Fruit fly (Drosophila melanogaster) whole organism, embryonic: ENCODE data around the gene CG42540.
A peak's percentile ranks its signal among the peaks of the same experiment; 100 is the strongest.

Experiments
- ATbp ChIP-seq: fragments of 200-800 bp; sonication (Bioruptor generic); optimal IDR thresholded peaks from 2 replicates; lab custom pipeline; 2017; ENCODE audit warnings: missing biosample characterization, mild to moderate bottlenecking, missing genetic modification characterization, missing genetic modification reagents
- Blimp-1 ChIP-seq: fragments of 200-800 bp; sonication (Bioruptor generic); optimal IDR thresholded peaks from 3 replicates; lab custom pipeline; 2018; ENCODE audit warnings: missing biosample characterization, missing genetic modification characterization, mild to moderate bottlenecking, moderate library complexity, missing genetic modification reagents
- BtbVII ChIP-seq: fragments of 200-800 bp; sonication (Bioruptor generic); optimal IDR thresholded peaks from 3 replicates; lab custom pipeline; 2017; ENCODE audit warnings: missing biosample characterization, mild to moderate bottlenecking, missing genetic modification characterization
- CG10147 ChIP-seq: fragments of 200-800 bp; sonication (Bioruptor generic); optimal IDR thresholded peaks from 2 replicates; lab custom pipeline; 2019; ENCODE audit warnings: missing biosample characterization, mild to moderate bottlenecking, missing genetic modification characterization, moderate library complexity
- CG1024 ChIP-seq: fragments of 200-800 bp; sonication (Bioruptor generic); IDR thresholded peaks from 2 replicates; pipeline ENCODE4 v1.3.6; 2022; ENCODE audit warnings: missing biosample characterization, missing genetic modification characterization
- CG10321 ChIP-seq: fragments of 200-800 bp; sonication (Bioruptor generic); IDR thresholded peaks from 2 replicates; pipeline ENCODE4 v1.3.6; 2022; ENCODE audit warnings: missing biosample characterization, missing genetic modification characterization
- CG10654 ChIP-seq: fragments of 200-800 bp; sonication (Bioruptor generic); optimal IDR thresholded peaks from 2 replicates; lab custom pipeline; 2016; ENCODE audit warnings: missing biosample characterization, missing genetic modification characterization
- CG10959 ChIP-seq: fragments of 200-800 bp; sonication (Bioruptor generic); IDR thresholded peaks from 2 replicates; pipeline ENCODE4 v1.3.6; 2022; ENCODE audit warnings: missing biosample characterization, missing genetic modification characterization
- CG11504 ChIP-seq: fragments of 200-800 bp; sonication (Bioruptor generic); optimal IDR thresholded peaks from 3 replicates; lab custom pipeline; 2019; ENCODE audit warnings: missing biosample characterization, mild to moderate bottlenecking, missing genetic modification characterization, moderate library complexity
- CG13775 ChIP-seq: fragments of 200-800 bp; sonication (Bioruptor generic); optimal IDR thresholded peaks from 3 replicates; lab custom pipeline; 2017; ENCODE audit warnings: missing biosample characterization, mild to moderate bottlenecking, missing genetic modification characterization
- CG17359 ChIP-seq: fragments of 200-800 bp; sonication (Bioruptor generic); optimal IDR thresholded peaks from 3 replicates; lab custom pipeline; 2018; ENCODE audit warnings: missing biosample characterization, mild to moderate bottlenecking, missing genetic modification characterization, moderate library complexity
- CG18262 ChIP-seq: fragments of 200-800 bp; optimal IDR thresholded peaks from 3 replicates; lab custom pipeline; 2019; ENCODE audit warnings: missing biosample characterization, mild to moderate bottlenecking, missing genetic modification characterization, moderate library complexity
- CG2202 ChIP-seq: fragments of 200-800 bp; sonication (Bioruptor generic); optimal IDR thresholded peaks from 2 replicates; lab custom pipeline; 2018; ENCODE audit warnings: missing biosample characterization, mild to moderate bottlenecking, missing genetic modification characterization
- CG30403 ChIP-seq: fragments of 200-800 bp; sonication (Bioruptor generic); optimal IDR thresholded peaks from 3 replicates; lab custom pipeline; 2016; ENCODE audit warnings: missing biosample characterization, missing genetic modification characterization
- CG33213 ChIP-seq: fragments of 200-800 bp; sonication (Bioruptor generic); optimal IDR thresholded peaks from 3 replicates; lab custom pipeline; 2016; ENCODE audit warnings: missing biosample characterization, missing genetic modification characterization
- CG3726 ChIP-seq: fragments of 200-800 bp; sonication (Bioruptor generic); IDR thresholded peaks from 3 replicates; pipeline ENCODE4, ENCODE4 v1.3.6; 2022; ENCODE audit warnings: missing biosample characterization, missing genetic modification characterization
- CG4707 ChIP-seq: fragments of 200-800 bp; sonication (Bioruptor generic); optimal IDR thresholded peaks from 2 replicates; lab custom pipeline; 2018; ENCODE audit warnings: missing biosample characterization, mild to moderate bottlenecking, missing genetic modification characterization, moderate library complexity
- CG4820 ChIP-seq: fragments of 200-800 bp; sonication (Bioruptor generic); optimal IDR thresholded peaks from 3 replicates; lab custom pipeline; 2016; ENCODE audit warnings: missing biosample characterization, missing genetic modification characterization
- ERR ChIP-seq: fragments of 200-800 bp; sonication (Bioruptor generic); optimal IDR thresholded peaks from 2 replicates; lab custom pipeline; 2016; ENCODE audit warnings: missing biosample characterization, missing genetic modification characterization
- Eip74EF ChIP-seq, 2 experiments: fragments of 200-800 bp in 1 of 2; fragments of >200 bp in 1 of 2; sonication (Bioruptor generic) in 1 of 2; optimal IDR thresholded peaks; 2 replicates each; lab custom pipeline; 2017 to 2019; ENCODE audit warnings: missing biosample characterization in 2 of 2, missing genetic modification characterization in 2 of 2, mild to moderate bottlenecking in 1 of 2, moderate library complexity in 1 of 2
- Fer2 ChIP-seq: fragments of 200-800 bp; sonication (Bioruptor generic); optimal IDR thresholded peaks from 2 replicates; lab custom pipeline; 2018; ENCODE audit warnings: missing biosample characterization, mild to moderate bottlenecking, missing genetic modification characterization, moderate library complexity
- Hr3 ChIP-seq: fragments of 200-800 bp; sonication (Bioruptor generic); optimal IDR thresholded peaks from 3 replicates; lab custom pipeline; 2016; ENCODE audit warnings: missing biosample characterization, missing genetic modification characterization
- MBD-R2 ChIP-seq: fragments of 200-800 bp; sonication (Bioruptor generic); IDR thresholded peaks from 2 replicates; pipeline ENCODE4 v1.3.6; 2022; ENCODE audit warnings: missing biosample characterization, missing genetic modification characterization
- NC2α ChIP-seq: fragments of 200-800 bp; sonication (Bioruptor generic); optimal IDR thresholded peaks from 2 replicates; lab custom pipeline; 2016; ENCODE audit warnings: missing biosample characterization, missing genetic modification characterization
- Oaz ChIP-seq: fragments of 200-800 bp; sonication (Bioruptor generic); IDR thresholded peaks from 2 replicates; pipeline ENCODE4 v1.3.6; 2022; ENCODE audit warnings: missing biosample characterization, missing genetic modification characterization
- Pdp1 ChIP-seq, 2 experiments: fragments of 200-800 bp; sonication (Bioruptor generic); optimal IDR thresholded peaks; 3 replicates each; lab custom pipeline; 2016; ENCODE audit warnings: missing biosample characterization in 2 of 2, missing genetic modification characterization in 2 of 2, mild to moderate bottlenecking in 1 of 2, moderate library complexity in 1 of 2
- Ssrp ChIP-seq: fragments of 200-800 bp; sonication (Bioruptor generic); optimal IDR thresholded peaks from 2 replicates; lab custom pipeline; 2018; ENCODE audit warnings: missing biosample characterization, mild to moderate bottlenecking, missing genetic modification characterization, moderate library complexity
- Xrp1 ChIP-seq: fragments of 200-800 bp; sonication (Bioruptor generic); IDR thresholded peaks from 2 replicates; pipeline ENCODE4 v1.3.6; 2022; ENCODE audit warnings: missing biosample characterization, missing genetic modification characterization
- ab ChIP-seq: fragments of 200-800 bp; sonication (Bioruptor generic); optimal IDR thresholded peaks from 2 replicates; lab custom pipeline; 2016; ENCODE audit warnings: missing biosample characterization, missing genetic modification characterization
- ara ChIP-seq: fragments of 200-800 bp; sonication (Bioruptor generic); IDR thresholded peaks from 2 replicates; pipeline ENCODE4 v1.3.6; 2022; ENCODE audit warnings: missing biosample characterization, missing genetic modification characterization
- ase ChIP-seq: fragments of 200-800 bp; sonication (Bioruptor generic); IDR thresholded peaks from 3 replicates; pipeline ENCODE4 v1.3.6; 2022; ENCODE audit warnings: missing biosample characterization, missing genetic modification characterization
- bcd ChIP-seq: fragments of 200-800 bp; sonication (Bioruptor generic); optimal IDR thresholded peaks from 2 replicates; lab custom pipeline; 2017; ENCODE audit warnings: missing biosample characterization, mild to moderate bottlenecking, missing genetic modification characterization
- cato ChIP-seq: fragments of 200-800 bp; sonication (Bioruptor generic); optimal IDR thresholded peaks from 2 replicates; lab custom pipeline; 2016; ENCODE audit warnings: missing biosample characterization, missing genetic modification characterization, borderline replicate concordance
- esg ChIP-seq: fragments of 200-800 bp; sonication (Bioruptor generic); conservative IDR thresholded peaks from 2 replicates; pipeline ENCODE4 v1.3.6; 2022; ENCODE audit warnings: missing biosample characterization, missing genetic modification characterization
- fd96Cb ChIP-seq: fragments of 200-800 bp; sonication (Bioruptor generic); optimal IDR thresholded peaks from 2 replicates; lab custom pipeline; 2018; ENCODE audit warnings: missing biosample characterization, mild to moderate bottlenecking, missing genetic modification characterization, moderate library complexity
- gce ChIP-seq: fragments of 200-800 bp; sonication (Bioruptor generic); IDR thresholded peaks from 3 replicates; pipeline ENCODE4 v1.3.6; 2022; ENCODE audit warnings: missing biosample characterization, missing genetic modification characterization
- grau ChIP-seq: fragments of 200-800 bp; optimal IDR thresholded peaks from 3 replicates; lab custom pipeline; 2019; ENCODE audit warnings: missing biosample characterization, mild to moderate bottlenecking, missing genetic modification characterization, moderate library complexity
- jigr1 ChIP-seq: fragments of 200-800 bp; sonication (Bioruptor generic); IDR thresholded peaks from 3 replicates; pipeline ENCODE4 v1.3.6; 2022; ENCODE audit warnings: missing biosample characterization, missing genetic modification characterization
- kni ChIP-seq: fragments of 200-800 bp; sonication (Bioruptor generic); optimal IDR thresholded peaks from 3 replicates; lab custom pipeline; 2017; ENCODE audit warnings: mild to moderate bottlenecking, missing biosample characterization, missing genetic modification reagents, missing genetic modification characterization
- lbe ChIP-seq: fragments of 200-800 bp; sonication (Bioruptor generic); optimal IDR thresholded peaks from 2 replicates; lab custom pipeline; 2016; ENCODE audit warnings: missing biosample characterization, mild to moderate bottlenecking, missing genetic modification characterization
- mld ChIP-seq: fragments of 200-800 bp; sonication (Bioruptor generic); IDR thresholded peaks from 3 replicates; pipeline ENCODE4 v1.3.6; 2022; ENCODE audit warnings: missing biosample characterization, missing genetic modification characterization; ENCODE audit not compliant: partially characterized antibody
- p53 ChIP-seq: fragments of 200-800 bp; sonication (Bioruptor generic); optimal IDR thresholded peaks from 2 replicates; lab custom pipeline; 2016; ENCODE audit warnings: missing biosample characterization, missing genetic modification characterization
- peb ChIP-seq: fragments of 200-800 bp; sonication (Bioruptor generic); IDR thresholded peaks from 2 replicates; pipeline ENCODE4 v1.3.6; 2022; ENCODE audit warnings: missing biosample characterization, missing genetic modification characterization
- pnt ChIP-seq: fragments of 200-800 bp; sonication (Bioruptor generic); optimal IDR thresholded peaks from 3 replicates; lab custom pipeline; 2016; ENCODE audit warnings: missing biosample characterization, missing genetic modification characterization
- sc ChIP-seq, 3 experiments: fragments of >200 bp in 2 of 3; fragments of 200-800 bp in 1 of 3; sonication (Bioruptor generic) in 1 of 3; optimal IDR thresholded peaks; 2 replicates in 2 of 3; 3 replicates in 1 of 3; lab custom pipeline; 2017; ENCODE audit warnings: mild to moderate bottlenecking in 1 of 3, missing biosample characterization in 1 of 3, missing genetic modification characterization in 1 of 3, missing genetic modification reagents in 1 of 3
- slbo ChIP-seq: fragments of 200-800 bp; sonication (Bioruptor generic); IDR thresholded peaks from 2 replicates; pipeline ENCODE4 v1.3.6; 2022; ENCODE audit warnings: missing biosample characterization, missing genetic modification characterization
- sna ChIP-seq: fragments of 200-800 bp; sonication (Bioruptor generic); IDR thresholded peaks from 2 replicates; pipeline ENCODE4 v1.3.6; 2022; ENCODE audit warnings: missing biosample characterization, missing genetic modification characterization; ENCODE audit not compliant: partially characterized antibody
- sob ChIP-seq: fragments of 200-800 bp; sonication (Bioruptor generic); IDR thresholded peaks from 2 replicates; pipeline ENCODE4 v1.3.6; 2022; ENCODE audit warnings: missing biosample characterization, missing genetic modification characterization
- stwl ChIP-seq: fragments of 200-800 bp; sonication (Bioruptor generic); optimal IDR thresholded peaks from 3 replicates; lab custom pipeline; 2018; ENCODE audit warnings: missing biosample characterization, mild to moderate bottlenecking, missing genetic modification characterization, moderate library complexity
- ttk ChIP-seq: fragments of 200-800 bp; sonication (Bioruptor generic); IDR thresholded peaks from 2 replicates; pipeline ENCODE4 v2.1.2; 2022; ENCODE audit warnings: missing biosample characterization, missing genetic modification characterization

The CG42540 gene

dm6 chr3L:4607653-4608052 lies 51.8 kb downstream of the CG42540 start (continued):
- TF ChIP-seq CG18262 (tag; lab: Kevin White, UChicago) (peak; percentile 71), jigr1 (GFP tag; lab: Robert Waterston, UW) (0 out of 3 replicates have a peak, but pooled peaks have one; percentile 20), ab (GFP tag; lab: Kevin White, UChicago) (no peak), CG17359 (tag; lab: Kevin White, UChicago) (peak; percentile 39), lbe (GFP tag; lab: Kevin White, UChicago) (no peak), ERR (no peak), CG10321 (GFP tag; lab: Robert Waterston, UW) (no peak), CG4707 (GFP tag; lab: Kevin White, UChicago) (no peak), Blimp-1 (GFP tag; lab: Kevin White, UChicago) (peak; percentile 78), stwl (tag; lab: Kevin White, UChicago) (no peak), fd96Cb (peak; percentile 76), CG30403 (GFP tag; lab: Kevin White, UChicago) (peak; percentile 9), Fer2 (tag; lab: Kevin White, UChicago) (no peak), Eip74EF (GFP tag; optimal IDR thresholded peaks at IDR 0.05; lab: Kevin White, UChicago) (no peak), Oaz (GFP tag; lab: Robert Waterston, UW) (no peak), ATbp (GFP tag; lab: Kevin White, UChicago) (peak; percentile 10), CG1024 (GFP tag; lab: Robert Waterston, UW) (peak; percentile 64), ara (GFP tag; lab: Robert Waterston, UW) (peak; percentile 82), ttk (GFP tag; lab: Robert Waterston, UW) (peak; percentile 73), pnt (peak; percentile 9), CG4820 (GFP tag; lab: Kevin White, UChicago) (peak; percentile 65), Pdp1 (GFP tag; optimal IDR thresholded peaks at IDR 0.05; lab: Kevin White, UChicago) (peak in 1 of 2 experiments; percentile 15), gce (GFP tag; lab: Robert Waterston, UW) (0 out of 3 replicates have a peak, but pooled peaks have one; percentile 45), CG10147 (GFP tag; lab: Kevin White, UChicago) (no peak), BtbVII (GFP tag; lab: Kevin White, UChicago) (no peak), CG10654 (GFP tag; lab: Kevin White, UChicago) (peak; percentile 38), sc (optimal IDR thresholded peaks at IDR 0.05; lab: Kevin White, UChicago) (no peak), sc (GFP tag; optimal IDR thresholded peaks at IDR 0.05; lab: Kevin White, UChicago) (peak; percentile 11), Ssrp (tag; lab: Kevin White, UChicago) (peak; percentile 64), mld (GFP tag; lab: Robert Waterston, UW) (no peak), CG11504 (tag; lab: Kevin White, UChicago) (peak; percentile 76), grau (tag; lab: Kevin White, UChicago) (peak; percentile 26), NC2α (GFP tag; lab: Kevin White, UChicago) (no peak), CG3726 (0 out of 3 replicates have a peak, but pooled peaks have one; percentile 55), CG33213 (GFP tag; lab: Kevin White, UChicago) (peak; percentile 1), bcd (GFP tag; lab: Kevin White, UChicago) (peak; percentile 28), esg (GFP tag; lab: Robert Waterston, UW) (peak; percentile 44; the same call in 1 of the 2 replicates), sna (GFP tag; lab: Robert Waterston, UW) (no peak), CG10959 (GFP tag; lab: Robert Waterston, UW) (peak; percentile 73), peb (GFP tag; lab: Robert Waterston, UW) (peak; percentile 69; the same call in 1 of the 2 replicates), Hr3 (peak; percentile 50), CG13775 (GFP tag; lab: Kevin White, UChicago) (peak; percentile 6), Xrp1 (GFP tag; lab: Robert Waterston, UW) (peak; percentile 88), p53 (no peak), sob (peak; percentile 26; the same call in 1 of the 2 replicates), kni (GFP tag; lab: Kevin White, UChicago) (no peak), cato (GFP tag; lab: Kevin White, UChicago) (no peak), MBD-R2 (no peak), CG2202 (peak; percentile 38), ase (GFP tag; lab: Robert Waterston, UW) (peak; percentile 54; the same call in 1 of the 3 replicates), slbo (GFP tag; lab: Robert Waterston, UW) (no peak)
